Fruit fly (Drosophila melanogaster) whole organism, embryonic: ENCODE data around the gene Ube3a.

Experiments
- ATbp ChIP-seq: fragments of 200-800 bp; sonication (Bioruptor generic); optimal IDR thresholded peaks from 2 replicates; lab custom pipeline; 2017; ENCODE audit warnings: missing biosample characterization, mild to moderate bottlenecking, missing genetic modification characterization, missing genetic modification reagents
- Ada2b ChIP-seq: fragments of 200-800 bp; sonication (Bioruptor generic); IDR thresholded peaks from 2 replicates; pipeline ENCODE4 v1.3.6; 2022; ENCODE audit warnings: missing biosample characterization, missing genetic modification characterization
- Adf1 ChIP-seq: fragments of 200-800 bp; sonication (Bioruptor generic); IDR thresholded peaks from 2 replicates; pipeline ENCODE4 v1.3.6; 2022; ENCODE audit warnings: missing biosample characterization, missing genetic modification characterization
- Atf-2 ChIP-seq: fragments of 200-800 bp; sonication (Bioruptor generic); optimal IDR thresholded peaks from 2 replicates; lab custom pipeline; 2016; ENCODE audit warnings: missing biosample characterization, missing genetic modification characterization
- Atf3 ChIP-seq: fragments of 200-800 bp; sonication (Bioruptor generic); optimal IDR thresholded peaks from 3 replicates; lab custom pipeline; 2016; ENCODE audit warnings: missing biosample characterization, missing genetic modification characterization
- C15 ChIP-seq: fragments of 200-800 bp; sonication (Bioruptor generic); IDR thresholded peaks from 3 replicates; pipeline ENCODE4 v1.3.6; 2022; ENCODE audit warnings: missing biosample characterization, missing genetic modification characterization
- CG10274 ChIP-seq: fragments of 200-800 bp; sonication (Bioruptor generic); optimal IDR thresholded peaks from 3 replicates; lab custom pipeline; 2017; ENCODE audit warnings: missing biosample characterization, mild to moderate bottlenecking, missing genetic modification characterization
- CG12744 ChIP-seq: fragments of 200-800 bp; sonication (Bioruptor generic); optimal IDR thresholded peaks from 2 replicates; lab custom pipeline; 2016; ENCODE audit warnings: missing biosample characterization, missing genetic modification characterization
- CG13775 ChIP-seq: fragments of 200-800 bp; sonication (Bioruptor generic); optimal IDR thresholded peaks from 3 replicates; lab custom pipeline; 2017; ENCODE audit warnings: missing biosample characterization, mild to moderate bottlenecking, missing genetic modification characterization
- CG14667 ChIP-seq: fragments of 200-800 bp; sonication (Bioruptor generic); IDR thresholded peaks from 2 replicates; pipeline ENCODE4 v1.3.6; 2022; ENCODE audit warnings: missing biosample characterization, missing genetic modification characterization
- CG17612 ChIP-seq: fragments of 200-800 bp; sonication (Bioruptor generic); IDR thresholded peaks from 2 replicates; pipeline ENCODE4 v1.3.6; 2022; ENCODE audit warnings: missing biosample characterization, missing genetic modification characterization
- CG1792 ChIP-seq: fragments of 200-800 bp; sonication (Bioruptor generic); optimal IDR thresholded peaks from 2 replicates; lab custom pipeline; 2016; ENCODE audit warnings: missing biosample characterization, missing genetic modification characterization
- CG3847 ChIP-seq: fragments of 200-800 bp; sonication (Bioruptor generic); IDR thresholded peaks from 2 replicates; pipeline ENCODE4 v1.3.6; 2022; ENCODE audit warnings: missing biosample characterization, missing genetic modification characterization
- CG4617 ChIP-seq: fragments of 200-800 bp; sonication (Bioruptor generic); optimal IDR thresholded peaks from 3 replicates; lab custom pipeline; 2016; ENCODE audit warnings: missing biosample characterization, missing genetic modification characterization, borderline replicate concordance
- CG6791 ChIP-seq: fragments of 200-800 bp; sonication (Bioruptor generic); IDR thresholded peaks from 3 replicates; pipeline ENCODE4 v1.3.6; 2022; ENCODE audit warnings: missing biosample characterization, missing genetic modification characterization; ENCODE audit not compliant: partially characterized antibody
- CG7271 ChIP-seq: fragments of 200-800 bp; sonication (Bioruptor generic); optimal IDR thresholded peaks from 2 replicates; lab custom pipeline; 2018; ENCODE audit warnings: missing biosample characterization, mild to moderate bottlenecking, missing genetic modification characterization, moderate library complexity
- CG7745 ChIP-seq: fragments of 200-800 bp; sonication (Bioruptor generic); optimal IDR thresholded peaks from 2 replicates; lab custom pipeline; 2018; ENCODE audit warnings: missing biosample characterization, mild to moderate bottlenecking, missing genetic modification characterization, moderate library complexity
- CG7987 ChIP-seq: fragments of 200-800 bp; sonication (Bioruptor generic); optimal IDR thresholded peaks from 2 replicates; lab custom pipeline; 2018; ENCODE audit warnings: missing biosample characterization, mild to moderate bottlenecking, missing genetic modification characterization, moderate library complexity
- CG9437 ChIP-seq: fragments of 200-800 bp; sonication (Bioruptor generic); optimal IDR thresholded peaks from 2 replicates; lab custom pipeline; 2018; ENCODE audit warnings: missing biosample characterization, mild to moderate bottlenecking, missing genetic modification characterization
- Dip2 ChIP-seq: fragments of 200-800 bp; sonication (Bioruptor generic); IDR thresholded peaks from 2 replicates; pipeline ENCODE4 v1.3.6; 2022; ENCODE audit warnings: missing biosample characterization, missing genetic modification characterization
- Doc3 ChIP-seq: fragments of 200-800 bp; sonication (Bioruptor generic); IDR thresholded peaks from 3 replicates; pipeline ENCODE4 v1.3.6; 2022; ENCODE audit warnings: missing biosample characterization, missing genetic modification characterization; ENCODE audit not compliant: partially characterized antibody
- Fer2 ChIP-seq: fragments of 200-800 bp; sonication (Bioruptor generic); optimal IDR thresholded peaks from 2 replicates; lab custom pipeline; 2018; ENCODE audit warnings: missing biosample characterization, mild to moderate bottlenecking, missing genetic modification characterization, moderate library complexity
- H2.0 ChIP-seq: fragments of 200-800 bp; sonication (Bioruptor generic); IDR thresholded peaks from 2 replicates; pipeline ENCODE4 v1.3.6; 2022; ENCODE audit warnings: missing biosample characterization, missing genetic modification characterization
- HHEX ChIP-seq: fragments of 200-800 bp; sonication (Bioruptor generic); optimal IDR thresholded peaks from 3 replicates; lab custom pipeline; 2017; ENCODE audit warnings: missing biosample characterization, mild to moderate bottlenecking, missing genetic modification characterization, missing genetic modification reagents
- Hmr ChIP-seq: fragments of 200-800 bp; sonication (Bioruptor generic); optimal IDR thresholded peaks from 3 replicates; lab custom pipeline; 2017; ENCODE audit warnings: mild to moderate bottlenecking, missing biosample characterization, missing genetic modification reagents, missing genetic modification characterization
- Hr3 ChIP-seq: fragments of 200-800 bp; sonication (Bioruptor generic); optimal IDR thresholded peaks from 3 replicates; lab custom pipeline; 2016; ENCODE audit warnings: missing biosample characterization, missing genetic modification characterization
- Hsf ChIP-seq: fragments of 200-800 bp; sonication (Bioruptor generic); optimal IDR thresholded peaks from 3 replicates; lab custom pipeline; 2016; ENCODE audit warnings: missing biosample characterization, missing genetic modification characterization
- Med ChIP-seq: fragments of 200-800 bp; sonication (Bioruptor generic); peaks from one replicate; lab custom pipeline; 2016; ENCODE audit warnings: missing biosample characterization, missing genetic modification characterization, mild to moderate bottlenecking, inconsistent platforms, moderate library complexity
- Pdp1 ChIP-seq, 2 experiments: fragments of 200-800 bp; sonication (Bioruptor generic); optimal IDR thresholded peaks; 3 replicates each; lab custom pipeline; 2016; ENCODE audit warnings: missing biosample characterization in 2 of 2, missing genetic modification characterization in 2 of 2, mild to moderate bottlenecking in 1 of 2, moderate library complexity in 1 of 2
- Sry-δ ChIP-seq: fragments of 200-800 bp; sonication (Bioruptor generic); optimal IDR thresholded peaks from 2 replicates; lab custom pipeline; 2016; ENCODE audit warnings: missing biosample characterization, missing genetic modification characterization
- Ssrp ChIP-seq: fragments of 200-800 bp; sonication (Bioruptor generic); optimal IDR thresholded peaks from 2 replicates; lab custom pipeline; 2018; ENCODE audit warnings: missing biosample characterization, mild to moderate bottlenecking, missing genetic modification characterization, moderate library complexity
- Stat92E ChIP-seq, 3 experiments: fragments of >200 bp in 2 of 3; fragments of 200-800 bp in 1 of 3; sonication (Bioruptor generic) in 1 of 3; optimal IDR thresholded peaks; 2 replicates each; lab custom pipeline; 2017 to 2019; ENCODE audit warnings: missing biosample characterization in 3 of 3, missing genetic modification characterization in 3 of 3, mild to moderate bottlenecking in 1 of 3, moderate library complexity in 1 of 3
- Tbp ChIP-seq: fragments of >200 bp; optimal IDR thresholded peaks from 2 replicates; lab custom pipeline; 2018; ENCODE audit warnings: missing biosample characterization, missing genetic modification characterization
- Xrp1 ChIP-seq: fragments of 200-800 bp; sonication (Bioruptor generic); IDR thresholded peaks from 2 replicates; pipeline ENCODE4 v1.3.6; 2022; ENCODE audit warnings: missing biosample characterization, missing genetic modification characterization
- ap ChIP-seq: fragments of 200-800 bp; sonication (Bioruptor generic); IDR thresholded peaks from 2 replicates; pipeline ENCODE4 v1.3.6; 2022; ENCODE audit warnings: missing biosample characterization, missing genetic modification characterization
- cad ChIP-seq: fragments of >200 bp; optimal IDR thresholded peaks from 2 replicates; lab custom pipeline; 2017; ENCODE audit warnings: missing biosample characterization, missing genetic modification characterization
- dpn ChIP-seq, 2 experiments: fragments of 200-800 bp; sonication (Bioruptor generic); optimal IDR thresholded peaks; 3 replicates each; lab custom pipeline; 2016; ENCODE audit warnings: missing biosample characterization in 2 of 2, missing genetic modification characterization in 2 of 2
- exex ChIP-seq: fragments of 200-800 bp; sonication (Bioruptor generic); optimal IDR thresholded peaks from 4 replicates; lab custom pipeline; 2018; ENCODE audit warnings: missing biosample characterization, mild to moderate bottlenecking, missing genetic modification characterization, moderate library complexity
- gfzf ChIP-seq: fragments of 200-800 bp; sonication (Bioruptor generic); optimal IDR thresholded peaks from 2 replicates; lab custom pipeline; 2016; ENCODE audit warnings: missing biosample characterization, mild to moderate bottlenecking, missing genetic modification characterization, moderate library complexity
- grau ChIP-seq: fragments of 200-800 bp; optimal IDR thresholded peaks from 3 replicates; lab custom pipeline; 2019; ENCODE audit warnings: missing biosample characterization, mild to moderate bottlenecking, missing genetic modification characterization, moderate library complexity
- otp ChIP-seq: fragments of 200-800 bp; sonication (Bioruptor generic); IDR thresholded peaks from 3 replicates; pipeline ENCODE4, ENCODE4 v1.3.6; 2022; ENCODE audit warnings: missing biosample characterization, missing genetic modification characterization
- pnt ChIP-seq: fragments of 200-800 bp; sonication (Bioruptor generic); optimal IDR thresholded peaks from 3 replicates; lab custom pipeline; 2016; ENCODE audit warnings: missing biosample characterization, missing genetic modification characterization
- repo ChIP-seq: fragments of 200-800 bp; sonication (Bioruptor generic); optimal IDR thresholded peaks from 2 replicates; lab custom pipeline; 2016; ENCODE audit warnings: missing biosample characterization, missing genetic modification characterization
- row ChIP-seq: fragments of 200-800 bp; sonication (Bioruptor generic); IDR thresholded peaks from 3 replicates; pipeline ENCODE4 v1.3.6; 2022; ENCODE audit warnings: missing biosample characterization, missing genetic modification characterization
- seq ChIP-seq: fragments of 200-800 bp; sonication (Bioruptor generic); IDR thresholded peaks from 2 replicates; pipeline ENCODE4 v1.3.6; 2022; ENCODE audit warnings: missing biosample characterization, missing genetic modification characterization
- shn ChIP-seq: fragments of 200-800 bp; sonication (Bioruptor generic); optimal IDR thresholded peaks from 3 replicates; lab custom pipeline; 2016; ENCODE audit warnings: missing biosample characterization, missing genetic modification characterization
- sisA ChIP-seq: fragments of 200-800 bp; sonication (Bioruptor generic); IDR thresholded peaks from 2 replicates; pipeline ENCODE4 v1.3.6; 2022; ENCODE audit warnings: missing biosample characterization, missing genetic modification characterization
- sna ChIP-seq: fragments of 200-800 bp; sonication (Bioruptor generic); IDR thresholded peaks from 2 replicates; pipeline ENCODE4 v1.3.6; 2022; ENCODE audit warnings: missing biosample characterization, missing genetic modification characterization; ENCODE audit not compliant: partially characterized antibody
- ttk ChIP-seq: fragments of 200-800 bp; sonication (Bioruptor generic); IDR thresholded peaks from 2 replicates; pipeline ENCODE4 v2.1.2; 2022; ENCODE audit warnings: missing biosample characterization, missing genetic modification characterization

Ube3a gene

DNA sequence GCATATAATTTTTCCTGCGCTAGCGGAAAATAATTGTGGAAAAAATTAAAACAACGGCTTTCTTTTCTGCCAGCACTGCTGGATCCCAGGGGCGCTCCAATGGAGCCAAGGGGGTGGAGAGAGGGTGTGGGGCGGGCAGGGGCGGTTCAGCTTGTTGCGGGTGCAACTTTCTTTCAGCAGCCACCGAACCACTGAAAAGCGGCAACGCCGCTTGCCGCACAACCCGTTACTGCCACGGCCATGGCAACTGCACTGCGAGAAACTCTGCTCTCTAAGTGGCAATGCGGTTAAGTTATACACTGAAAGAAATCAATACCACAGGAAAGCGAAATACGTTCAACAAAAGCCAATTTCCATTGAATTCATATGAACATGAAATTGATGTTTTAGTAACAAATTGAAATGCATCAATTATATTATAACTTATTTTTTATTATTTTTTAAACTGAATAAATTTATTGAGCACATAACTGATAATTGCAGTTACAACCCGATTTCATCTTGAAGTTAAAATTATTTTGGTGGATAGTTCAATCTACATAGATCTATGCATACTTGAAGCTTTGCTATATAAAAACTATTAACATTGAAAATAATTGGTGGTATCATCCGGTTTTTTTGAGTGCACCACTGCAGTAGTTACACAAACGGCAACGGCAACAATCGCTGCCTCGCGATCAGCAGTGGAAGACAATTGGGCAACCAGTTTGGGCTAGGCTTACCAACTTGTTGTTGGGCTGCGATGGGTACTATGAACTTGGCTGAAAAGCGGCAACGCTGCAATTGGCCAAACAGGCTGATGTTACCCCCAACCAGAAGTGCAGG lies 46.0 kb upstream of the Ube3a start:
- TF ChIP-seq pnt (GFP tag; lab: Kevin White, UChicago) (peak; percentile 60), ATbp (GFP tag; lab: Kevin White, UChicago) (peak; percentile 64), Ada2b (GFP tag; lab: Robert Waterston, UW) (peak; percentile 39), Ssrp (tag; lab: Kevin White, UChicago) (peak; percentile 86), CG13775 (GFP tag; lab: Kevin White, UChicago) (peak; percentile 81), Hsf (peak; percentile 60), CG4617 (peak; percentile 49), cad (GFP tag; lab: Kevin White, UChicago) (no peak), CG9437 (GFP tag; lab: Kevin White, UChicago) (peak; percentile 78), Tbp (GFP tag; lab: Kevin White, UChicago) (no peak), shn (GFP tag; lab: Kevin White, UChicago) (no peak), ttk (peak; percentile 71; the same call in 1 of the 2 replicates), CG14667 (GFP tag; lab: Robert Waterston, UW) (no peak), repo (GFP tag; lab: Kevin White, UChicago) (no peak), CG10274 (GFP tag; lab: Kevin White, UChicago) (peak; percentile 58), Pdp1 (GFP tag; optimal IDR thresholded peaks at IDR 0.05; lab: Kevin White, UChicago) (peak; percentile 56 to 58), CG1792 (GFP tag; lab: Kevin White, UChicago) (no peak), CG12744 (peak; percentile 25), Atf3 (peak; percentile 18), Xrp1 (peak; percentile 77), Fer2 (tag; lab: Kevin White, UChicago) (no peak), Dip2 (GFP tag; lab: Robert Waterston, UW) (no peak), gfzf (GFP tag; lab: Kevin White, UChicago) (no peak), CG7745 (tag; lab: Kevin White, UChicago) (no peak), H2.0 (peak; percentile 58), ap (GFP tag; lab: Robert Waterston, UW) (peak; percentile 6; the same call in 1 of the 2 replicates), CG17612 (no peak), Med (peak; percentile 88), row (GFP tag; lab: Robert Waterston, UW) (peak; percentile 79), HHEX (GFP tag; lab: Kevin White, UChicago) (peak; percentile 73), Stat92E (GFP tag; optimal IDR thresholded peaks at IDR 0.05; lab: Kevin White, UChicago) (peak in 1 of 3 experiments; percentile 86), Doc3 (GFP tag; lab: Robert Waterston, UW) (no peak), Hmr (GFP tag; lab: Kevin White, UChicago) (peak; percentile 66), C15 (GFP tag; lab: Robert Waterston, UW) (peak; percentile 46; the same call in 1 of the 3 replicates), grau (tag; lab: Kevin White, UChicago) (peak; percentile 82), CG3847 (GFP tag; lab: Robert Waterston, UW) (peak; percentile 59), Sry-δ (GFP tag; lab: Kevin White, UChicago) (peak; percentile 8), CG7987 (GFP tag; lab: Kevin White, UChicago) (peak; percentile 5), dpn (GFP tag; optimal IDR thresholded peaks at IDR 0.05; lab: Kevin White, UChicago) (peak; percentile 9 to 78), CG7271 (tag; lab: Kevin White, UChicago) (no peak), Hr3 (peak; percentile 80), exex (no peak), CG6791 (GFP tag; lab: Robert Waterston, UW) (peak; percentile 76; the same call in 2 of the 3 replicates), sna (no peak), Atf-2 (no peak), otp (peak; percentile 88), seq (GFP tag; lab: Robert Waterston, UW) (peak; percentile 71), Adf1 (GFP tag; lab: Robert Waterston, UW) (peak; percentile 57; the same call in 1 of the 2 replicates), sisA (GFP tag; lab: Robert Waterston, UW) (peak; percentile 77)
